Fruit fly (Drosophila melanogaster) whole organism, embryonic: Measurements from ENCODE around the gene cd.

Experiments
- Ada2b ChIP-seq: fragments of 200-800 bp; sonication (Bioruptor generic); IDR thresholded peaks from 2 replicates; pipeline ENCODE4 v1.3.6; 2022; ENCODE audit warnings: missing biosample characterization, missing genetic modification characterization
- Atf6 ChIP-seq: fragments of 200-800 bp; sonication (Bioruptor generic); IDR thresholded peaks from 2 replicates; pipeline ENCODE4 v1.3.6; 2022; ENCODE audit warnings: missing biosample characterization, missing genetic modification characterization
- B-H2 ChIP-seq: fragments of 200-800 bp; sonication (Bioruptor generic); optimal IDR thresholded peaks from 2 replicates; lab custom pipeline; 2018; ENCODE audit warnings: missing biosample characterization, mild to moderate bottlenecking, missing genetic modification characterization
- CG10147 ChIP-seq: fragments of 200-800 bp; sonication (Bioruptor generic); optimal IDR thresholded peaks from 2 replicates; lab custom pipeline; 2019; ENCODE audit warnings: missing biosample characterization, mild to moderate bottlenecking, missing genetic modification characterization, moderate library complexity
- CG10366 ChIP-seq: fragments of 200-800 bp; sonication (Bioruptor generic); IDR thresholded peaks from 2 replicates; pipeline ENCODE4 v1.3.6; 2022; ENCODE audit warnings: missing biosample characterization, missing genetic modification characterization
- CG11695 ChIP-seq: fragments of 200-800 bp; sonication (Bioruptor generic); IDR thresholded peaks from 3 replicates; pipeline ENCODE4 v1.3.6; 2022; ENCODE audit warnings: missing biosample characterization, missing genetic modification characterization
- CG11696 ChIP-seq: fragments of 200-800 bp; sonication (Bioruptor generic); IDR thresholded peaks from 2 replicates; pipeline ENCODE4 v1.3.6; 2022; ENCODE audit warnings: missing biosample characterization, missing genetic modification characterization
- CG12659 ChIP-seq: fragments of 200-800 bp; sonication (Bioruptor generic); optimal IDR thresholded peaks from 3 replicates; lab custom pipeline; 2017; ENCODE audit warnings: mild to moderate bottlenecking, missing biosample characterization, missing genetic modification reagents, missing genetic modification characterization
- CG12744 ChIP-seq: fragments of 200-800 bp; sonication (Bioruptor generic); optimal IDR thresholded peaks from 2 replicates; lab custom pipeline; 2016; ENCODE audit warnings: missing biosample characterization, missing genetic modification characterization
- CG12942 ChIP-seq: fragments of 200-800 bp; sonication (Bioruptor generic); optimal IDR thresholded peaks from 3 replicates; lab custom pipeline; 2016; ENCODE audit warnings: missing biosample characterization, missing genetic modification characterization
- CG13123 ChIP-seq: fragments of 200-800 bp; sonication (Bioruptor generic); optimal IDR thresholded peaks from 2 replicates; lab custom pipeline; 2016; ENCODE audit warnings: missing biosample characterization, missing genetic modification characterization
- CG17612 ChIP-seq: fragments of 200-800 bp; sonication (Bioruptor generic); IDR thresholded peaks from 2 replicates; pipeline ENCODE4 v1.3.6; 2022; ENCODE audit warnings: missing biosample characterization, missing genetic modification characterization
- CG18599 ChIP-seq: fragments of 200-800 bp; sonication (Bioruptor generic); optimal IDR thresholded peaks from 3 replicates; lab custom pipeline; 2017; ENCODE audit warnings: missing biosample characterization, missing genetic modification characterization, mild to moderate bottlenecking, moderate library complexity, missing genetic modification reagents
- CG2199 ChIP-seq: fragments of 200-800 bp; sonication (Bioruptor generic); IDR thresholded peaks from 3 replicates; pipeline ENCODE4 v1.3.6; 2022; ENCODE audit warnings: missing biosample characterization, missing genetic modification characterization
- CG2678 ChIP-seq: fragments of 200-800 bp; sonication (Bioruptor generic); optimal IDR thresholded peaks from 3 replicates; lab custom pipeline; 2019; ENCODE audit warnings: missing biosample characterization, mild to moderate bottlenecking, missing genetic modification characterization, moderate library complexity
- CG2875 ChIP-seq: fragments of 200-800 bp; sonication (Bioruptor generic); optimal IDR thresholded peaks from 2 replicates; lab custom pipeline; 2017; ENCODE audit warnings: missing biosample characterization, mild to moderate bottlenecking, missing genetic modification characterization, missing genetic modification reagents
- CG31441 ChIP-seq: fragments of 200-800 bp; sonication (Bioruptor generic); IDR thresholded peaks from 2 replicates; pipeline ENCODE4 v1.3.6; 2022; ENCODE audit warnings: missing biosample characterization, missing genetic modification characterization
- CG32767 ChIP-seq: fragments of 200-800 bp; sonication (Bioruptor generic); IDR thresholded peaks from 2 replicates; pipeline ENCODE4 v1.3.6; 2022; ENCODE audit warnings: missing biosample characterization, missing genetic modification characterization
- CG34224 ChIP-seq: fragments of 200-800 bp; sonication (Bioruptor generic); IDR thresholded peaks from 3 replicates; pipeline ENCODE4 v1.3.6; 2022; ENCODE audit warnings: missing biosample characterization, missing genetic modification characterization; ENCODE audit not compliant: partially characterized antibody
- CG3838 ChIP-seq: fragments of 200-800 bp; sonication (Bioruptor generic); optimal IDR thresholded peaks from 3 replicates; lab custom pipeline; 2016; ENCODE audit warnings: missing biosample characterization, missing genetic modification characterization
- CG7271 ChIP-seq: fragments of 200-800 bp; sonication (Bioruptor generic); optimal IDR thresholded peaks from 2 replicates; lab custom pipeline; 2018; ENCODE audit warnings: missing biosample characterization, mild to moderate bottlenecking, missing genetic modification characterization, moderate library complexity
- CG7357 ChIP-seq: fragments of 200-800 bp; sonication (Bioruptor generic); IDR thresholded peaks from 3 replicates; pipeline ENCODE4 v1.3.6; 2022; ENCODE audit warnings: missing biosample characterization, missing genetic modification characterization
- CG8281 ChIP-seq: fragments of 200-800 bp; sonication (Bioruptor generic); optimal IDR thresholded peaks from 2 replicates; lab custom pipeline; 2018; ENCODE audit warnings: missing biosample characterization, mild to moderate bottlenecking, missing genetic modification characterization, moderate library complexity
- CG8290 ChIP-seq, 3 experiments: fragments of 200-800 bp; sonication (Bioruptor generic); optimal IDR thresholded peaks; 2 replicates each; lab custom pipeline; 2016 to 2019; ENCODE audit warnings: missing biosample characterization in 3 of 3, missing genetic modification characterization in 3 of 3, mild to moderate bottlenecking in 2 of 3, moderate library complexity in 1 of 3
- CG8478 ChIP-seq: fragments of >200 bp; optimal IDR thresholded peaks from 2 replicates; lab custom pipeline; 2018
- Dll ChIP-seq: fragments of 200-800 bp; sonication (Bioruptor generic); IDR thresholded peaks from 4 replicates; pipeline ENCODE4 v1.3.6; 2022; ENCODE audit warnings: missing biosample characterization, missing genetic modification characterization; ENCODE audit not compliant: partially characterized antibody
- ERR ChIP-seq: fragments of 200-800 bp; sonication (Bioruptor generic); optimal IDR thresholded peaks from 2 replicates; lab custom pipeline; 2016; ENCODE audit warnings: missing biosample characterization, missing genetic modification characterization
- Eip74EF ChIP-seq, 2 experiments: fragments of 200-800 bp in 1 of 2; fragments of >200 bp in 1 of 2; sonication (Bioruptor generic) in 1 of 2; optimal IDR thresholded peaks; 2 replicates each; lab custom pipeline; 2017 to 2019; ENCODE audit warnings: missing biosample characterization in 2 of 2, missing genetic modification characterization in 2 of 2, mild to moderate bottlenecking in 1 of 2, moderate library complexity in 1 of 2
- H15 ChIP-seq: fragments of 200-800 bp; sonication (Bioruptor generic); IDR thresholded peaks from 3 replicates; pipeline ENCODE4 v1.3.6; 2022; ENCODE audit warnings: missing biosample characterization, missing genetic modification characterization
- Myb ChIP-seq: fragments of 200-800 bp; sonication (Bioruptor generic); optimal IDR thresholded peaks from 2 replicates; lab custom pipeline; 2016; ENCODE audit warnings: missing biosample characterization, missing genetic modification characterization
- Nf-YB ChIP-seq: fragments of 200-800 bp; sonication (Bioruptor generic); optimal IDR thresholded peaks from 3 replicates; lab custom pipeline; 2019; ENCODE audit warnings: missing biosample characterization, mild to moderate bottlenecking, missing genetic modification characterization, moderate library complexity
- Sry-δ ChIP-seq: fragments of 200-800 bp; sonication (Bioruptor generic); optimal IDR thresholded peaks from 2 replicates; lab custom pipeline; 2016; ENCODE audit warnings: missing biosample characterization, missing genetic modification characterization
- al ChIP-seq: fragments of 200-800 bp; sonication (Bioruptor generic); IDR thresholded peaks from 2 replicates; pipeline ENCODE4 v1.3.6; 2022; ENCODE audit warnings: missing biosample characterization, missing genetic modification characterization
- ato ChIP-seq: fragments of 200-800 bp; sonication (Bioruptor generic); IDR thresholded peaks from 2 replicates; pipeline ENCODE4 v1.3.6; 2022; ENCODE audit warnings: missing biosample characterization, missing genetic modification characterization; ENCODE audit not compliant: partially characterized antibody
- br ChIP-seq: fragments of >200 bp; optimal IDR thresholded peaks from 2 replicates; lab custom pipeline; 2017
- chinmo ChIP-seq: fragments of 200-800 bp; sonication (Bioruptor generic); IDR thresholded peaks from 4 replicates; pipeline ENCODE4 v1.3.6; 2022; ENCODE audit warnings: missing biosample characterization, missing genetic modification characterization; ENCODE audit not compliant: partially characterized antibody
- chm ChIP-seq: fragments of 200-800 bp; sonication (Bioruptor generic); IDR thresholded peaks from 2 replicates; pipeline ENCODE4 v1.3.6; 2022; ENCODE audit warnings: missing biosample characterization, missing genetic modification characterization
- corto ChIP-seq: fragments of 200-800 bp; sonication (Bioruptor generic); optimal IDR thresholded peaks from 2 replicates; lab custom pipeline; 2016; ENCODE audit warnings: missing biosample characterization, mild to moderate bottlenecking, missing genetic modification characterization, moderate library complexity
- cwo ChIP-seq: fragments of 200-800 bp; sonication (Bioruptor generic); optimal IDR thresholded peaks from 3 replicates; lab custom pipeline; 2017; ENCODE audit warnings: missing biosample characterization, missing genetic modification characterization, mild to moderate bottlenecking, moderate library complexity, missing genetic modification reagents
- danr ChIP-seq: fragments of 200-800 bp; sonication (Bioruptor generic); IDR thresholded peaks from 2 replicates; pipeline ENCODE4 v1.3.6; 2022; ENCODE audit warnings: missing biosample characterization, missing genetic modification characterization
- gem ChIP-seq: fragments of 200-800 bp; sonication (Bioruptor generic); optimal IDR thresholded peaks from 2 replicates; lab custom pipeline; 2019; ENCODE audit warnings: missing biosample characterization, mild to moderate bottlenecking, missing genetic modification characterization, moderate library complexity
- ind ChIP-seq: fragments of 200-800 bp; sonication (Bioruptor generic); optimal IDR thresholded peaks from 3 replicates; lab custom pipeline; 2016; ENCODE audit warnings: missing biosample characterization, missing genetic modification characterization
- mld ChIP-seq: fragments of 200-800 bp; sonication (Bioruptor generic); IDR thresholded peaks from 3 replicates; pipeline ENCODE4 v1.3.6; 2022; ENCODE audit warnings: missing biosample characterization, missing genetic modification characterization; ENCODE audit not compliant: partially characterized antibody
- nom ChIP-seq: fragments of 200-800 bp; sonication (Bioruptor generic); optimal IDR thresholded peaks from 2 replicates; lab custom pipeline; 2017; ENCODE audit warnings: missing biosample characterization, missing genetic modification characterization, mild to moderate bottlenecking, moderate library complexity, missing genetic modification reagents
- sens-2 ChIP-seq: fragments of 200-800 bp; sonication (Bioruptor generic); IDR thresholded peaks from 2 replicates; pipeline ENCODE4 v1.3.6; 2022; ENCODE audit warnings: missing biosample characterization, missing genetic modification characterization
- slou ChIP-seq: fragments of 200-800 bp; sonication (Bioruptor generic); optimal IDR thresholded peaks from 3 replicates; lab custom pipeline; 2016; ENCODE audit warnings: missing biosample characterization, missing genetic modification characterization
- stwl ChIP-seq: fragments of 200-800 bp; sonication (Bioruptor generic); optimal IDR thresholded peaks from 3 replicates; lab custom pipeline; 2018; ENCODE audit warnings: missing biosample characterization, mild to moderate bottlenecking, missing genetic modification characterization, moderate library complexity
- tap ChIP-seq: fragments of 200-800 bp; optimal IDR thresholded peaks from 3 replicates; lab custom pipeline; 2019; ENCODE audit warnings: missing biosample characterization, mild to moderate bottlenecking, missing genetic modification characterization, moderate library complexity
- vvl ChIP-seq: fragments of 200-800 bp; sonication (Bioruptor generic); IDR thresholded peaks from 2 replicates; pipeline ENCODE4 v1.3.6; 2022; ENCODE audit warnings: missing biosample characterization, missing genetic modification characterization

The cd gene

DNA sequence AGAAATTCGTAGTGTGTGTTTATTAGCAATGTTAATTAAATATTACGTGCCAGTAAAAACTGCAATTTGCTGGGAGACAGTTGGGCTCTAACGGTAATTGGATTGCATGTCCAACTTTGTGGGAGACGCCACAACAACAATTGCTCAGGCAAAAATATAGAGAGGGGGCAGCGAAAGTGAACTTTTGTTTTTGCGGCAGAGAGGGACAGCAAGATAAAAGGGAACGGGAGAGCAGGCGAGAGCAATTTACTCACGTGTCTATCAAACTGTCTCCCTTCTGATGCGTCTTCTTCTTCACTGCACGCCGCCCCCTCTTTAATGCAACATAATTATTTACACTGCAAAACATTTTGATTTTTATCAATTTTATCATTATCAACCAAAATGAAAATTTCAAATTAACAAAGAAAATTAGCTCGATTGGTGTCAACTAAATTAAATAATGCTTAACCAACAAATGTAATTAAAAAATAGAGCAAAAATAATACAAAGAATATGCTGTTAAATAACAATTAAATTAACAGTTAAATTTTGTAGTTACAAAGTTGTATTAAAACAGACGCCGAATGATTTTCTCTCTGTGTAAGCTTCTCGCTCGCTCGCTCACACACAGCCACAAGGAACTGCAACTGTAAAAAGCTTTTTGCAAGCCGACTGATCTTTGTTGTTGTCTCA, 27.3 kb upstream of the cd start (continued):
- peak; percentile 84 for TF ChIP-seq nom (GFP tag; lab: Kevin White, UChicago)
- peak; percentile 94 for TF ChIP-seq CG2678 (tag; lab: Kevin White, UChicago)
- peak; percentile 71 for TF ChIP-seq CG7271 (tag; lab: Kevin White, UChicago)
- TF ChIP-seq CG12659 (GFP tag; lab: Kevin White, UChicago) = peak; percentile 62
- TF ChIP-seq Sry-δ (GFP tag; lab: Kevin White, UChicago) = peak; percentile 19
- no peak for TF ChIP-seq CG8478 (lab: Kevin White, UChicago)
- peak; percentile 91 for TF ChIP-seq CG31441 (GFP tag; lab: Robert Waterston, UW)
- TF ChIP-seq CG32767 (GFP tag; lab: Robert Waterston, UW) = peak; percentile 80
- peak; percentile 72 for TF ChIP-seq CG10147 (GFP tag; lab: Kevin White, UChicago)
- peak; percentile 62; the same call in 1 of the 2 replicates for TF ChIP-seq CG11696 (GFP tag; lab: Robert Waterston, UW)
- no peak for TF ChIP-seq CG17612 (GFP tag; lab: Robert Waterston, UW)
- no peak for TF ChIP-seq al
- TF ChIP-seq H15 = peak; percentile 69; the same call in 2 of the 3 replicates
- peak; percentile 92 for TF ChIP-seq tap (tag; lab: Kevin White, UChicago)
- peak; percentile 27 for TF ChIP-seq corto
- TF ChIP-seq gem (tag; lab: Kevin White, UChicago) = peak; percentile 93
- TF ChIP-seq ERR (GFP tag; lab: Kevin White, UChicago) = no peak
- TF ChIP-seq CG7357 (GFP tag; lab: Robert Waterston, UW) = no peak
- TF ChIP-seq Nf-YB = peak; percentile 58
- peak; percentile 55 for TF ChIP-seq CG13123 (GFP tag; lab: Kevin White, UChicago)
- TF ChIP-seq Dll = no peak
- no peak for TF ChIP-seq chinmo (GFP tag; lab: Robert Waterston, UW)
- TF ChIP-seq vvl = peak; percentile 79
- TF ChIP-seq CG11695 (GFP tag; lab: Robert Waterston, UW) = peak; percentile 58; the same call in 1 of the 3 replicates
- TF ChIP-seq mld (GFP tag; lab: Robert Waterston, UW) = no peak
- peak; percentile 75 for TF ChIP-seq CG8281 (tag; lab: Kevin White, UChicago)
- TF ChIP-seq br (lab: Kevin White, UChicago) = no peak
- peak; percentile 81 for TF ChIP-seq ind (GFP tag; lab: Kevin White, UChicago)
- TF ChIP-seq CG10366 (GFP tag; lab: Robert Waterston, UW) = peak; percentile 78
- no peak for TF ChIP-seq CG2199 (GFP tag; lab: Robert Waterston, UW)
- peak; percentile 70 for TF ChIP-seq CG18599 (GFP tag; lab: Kevin White, UChicago)
- TF ChIP-seq danr (GFP tag; lab: Robert Waterston, UW) = 0 out of 2 replicates have a peak, but pooled peaks have one; percentile 9
- TF ChIP-seq cwo (GFP tag; lab: Kevin White, UChicago) = peak; percentile 73
- peak; percentile 78 for TF ChIP-seq CG8290 (GFP tag; optimal IDR thresholded peaks at IDR 0.05; lab: Kevin White, UChicago)
- no peak for TF ChIP-seq CG8290 (tag; optimal IDR thresholded peaks at IDR 0.05; lab: Kevin White, UChicago)
- TF ChIP-seq sens-2 = peak; percentile 73; the same call in 1 of the 2 replicates
- TF ChIP-seq stwl (tag; lab: Kevin White, UChicago) = peak; percentile 14
- TF ChIP-seq CG2875 = peak; percentile 65
- TF ChIP-seq Eip74EF (GFP tag; optimal IDR thresholded peaks at IDR 0.05; lab: Kevin White, UChicago) = peak in 1 of 2 experiments; percentile 76
- 0 out of 2 replicates have a peak, but pooled peaks have one; percentile 25 for TF ChIP-seq chm
- TF ChIP-seq Myb (GFP tag; lab: Kevin White, UChicago) = peak; percentile 24
- peak; percentile 68 for TF ChIP-seq CG12942 (GFP tag; lab: Kevin White, UChicago)
- no peak for TF ChIP-seq CG34224 (GFP tag; lab: Robert Waterston, UW)
- peak; percentile 68; the same call in 1 of the 2 replicates for TF ChIP-seq Atf6 (GFP tag; lab: Robert Waterston, UW)
- no peak for TF ChIP-seq CG12744 (GFP tag; lab: Kevin White, UChicago)
- TF ChIP-seq Ada2b (GFP tag; lab: Robert Waterston, UW) = peak; percentile 66
- no peak for TF ChIP-seq ato (GFP tag; lab: Robert Waterston, UW)
- peak; percentile 22 for TF ChIP-seq CG3838 (GFP tag; lab: Kevin White, UChicago)
- TF ChIP-seq slou (GFP tag; lab: Kevin White, UChicago) = peak; percentile 49
- no peak for TF ChIP-seq B-H2 (GFP tag; lab: Kevin White, UChicago)
